Fruit fly (Drosophila melanogaster): ENCODE data around the gene CG42792.

Gene CG42792

dm6 chr2L:15903725-15904124, 38.5 kb upstream of the CG42792 start:
- no peak for TF ChIP-seq pan (optimal IDR thresholded peaks at IDR 0.05)
- no peak for TF ChIP-seq Dll (optimal IDR thresholded peaks at IDR 0.05)

- TF ChIP-seq CG8478 (optimal IDR thresholded peaks at IDR 0.05) (no peak), usp (GFP tag; optimal IDR thresholded peaks at IDR 0.05) (no peak), pan (optimal IDR thresholded peaks at IDR 0.05) (no peak)
Observed at dm6 chr2L:15902310-15902709, 37.0 kb upstream of the CG42792 start, which contains the start of gene CG31821. CG31821 (minus strand) TSS chr2L:15902410.

dm6 chr2L:15900424-15900823, 35.2 kb upstream of the CG42792 start, which contains the start of gene CG31823:
CG31823 (minus strand) TSS chr2L:15900524.
- TF ChIP-seq psq (optimal IDR thresholded peaks at IDR 0.05): no peak
- no peak for TF ChIP-seq Dll (optimal IDR thresholded peaks at IDR 0.05)
- TF ChIP-seq usp (GFP tag; optimal IDR thresholded peaks at IDR 0.05): no peak
- TF ChIP-seq pan (optimal IDR thresholded peaks at IDR 0.05): no peak
- no peak for TF ChIP-seq CG8478 (optimal IDR thresholded peaks at IDR 0.05)
- no peak for TF ChIP-seq EcR (GFP tag; optimal IDR thresholded peaks at IDR 0.05)

- TF ChIP-seq CG8478 (optimal IDR thresholded peaks at IDR 0.05) (no peak), Dll (optimal IDR thresholded peaks at IDR 0.05) (no peak), usp (GFP tag; optimal IDR thresholded peaks at IDR 0.05) (no peak), pan (optimal IDR thresholded peaks at IDR 0.05) (no peak), EcR (GFP tag; optimal IDR thresholded peaks at IDR 0.05) (no peak), psq (optimal IDR thresholded peaks at IDR 0.05) (no peak)
Observed at dm6 chr2L:15895154-15895553, 29.9 kb upstream of the CG42792 start, which contains the start of gene CG31735. CG31735 (plus strand) TSS chr2L:15895454.

dm6 chr2L:15893711-15894110, 28.4 kb upstream of the CG42792 start, which contains the start of gene Tep1:
Tep1 (minus strand) TSS chr2L:15893811.
- no peak for TF ChIP-seq Dll (optimal IDR thresholded peaks at IDR 0.05)
- no peak for TF ChIP-seq psq (optimal IDR thresholded peaks at IDR 0.05)
- TF ChIP-seq EcR (GFP tag; optimal IDR thresholded peaks at IDR 0.05): no peak
- TF ChIP-seq usp (GFP tag; optimal IDR thresholded peaks at IDR 0.05): no peak
- no peak for TF ChIP-seq CG8478 (optimal IDR thresholded peaks at IDR 0.05)

- no peak for TF ChIP-seq Dll (optimal IDR thresholded peaks at IDR 0.05)
- no peak for TF ChIP-seq CG8478 (optimal IDR thresholded peaks at IDR 0.05)
- no peak for TF ChIP-seq psq (optimal IDR thresholded peaks at IDR 0.05)
- no peak for TF ChIP-seq EcR (GFP tag; optimal IDR thresholded peaks at IDR 0.05)
- TF ChIP-seq usp (GFP tag; optimal IDR thresholded peaks at IDR 0.05): no peak
- no peak for TF ChIP-seq pan (optimal IDR thresholded peaks at IDR 0.05)
Observed at dm6 chr2L:15886187-15886586, 20.9 kb upstream of the CG42792 start.

- no peak for TF ChIP-seq pan (optimal IDR thresholded peaks at IDR 0.05)
- TF ChIP-seq usp (GFP tag; optimal IDR thresholded peaks at IDR 0.05): no peak
- no peak for TF ChIP-seq CG8478 (optimal IDR thresholded peaks at IDR 0.05)
- no peak for TF ChIP-seq Dll (optimal IDR thresholded peaks at IDR 0.05)
- no peak for TF ChIP-seq psq (optimal IDR thresholded peaks at IDR 0.05)
- TF ChIP-seq EcR (GFP tag; optimal IDR thresholded peaks at IDR 0.05): no peak
Observed at dm6 chr2L:15883090-15883489, 17.8 kb upstream of the CG42792 start, which contains the start of gene CG44475. CG44475 (minus strand) TSS chr2L:15883190.

dm6 chr2L:15880056-15880455, 14.8 kb upstream of the CG42792 start, which contains the start of gene CG7653:
CG7653 (minus strand) TSS chr2L:15880156.
- TF ChIP-seq usp (GFP tag; optimal IDR thresholded peaks at IDR 0.05): no peak
- no peak for TF ChIP-seq psq (optimal IDR thresholded peaks at IDR 0.05)
- TF ChIP-seq pan (optimal IDR thresholded peaks at IDR 0.05): no peak
- no peak for TF ChIP-seq Dll (optimal IDR thresholded peaks at IDR 0.05)
- no peak for TF ChIP-seq EcR (GFP tag; optimal IDR thresholded peaks at IDR 0.05)
- TF ChIP-seq CG8478 (optimal IDR thresholded peaks at IDR 0.05): no peak

- TF ChIP-seq psq (optimal IDR thresholded peaks at IDR 0.05) (no peak), Dll (optimal IDR thresholded peaks at IDR 0.05) (no peak), pan (optimal IDR thresholded peaks at IDR 0.05) (no peak), CG8478 (optimal IDR thresholded peaks at IDR 0.05) (no peak), EcR (GFP tag; optimal IDR thresholded peaks at IDR 0.05) (no peak), usp (GFP tag; optimal IDR thresholded peaks at IDR 0.05) (no peak)
Observed at dm6 chr2L:15853826-15854225, 11.4 kb downstream of the CG42792 start, which contains the start of gene Tektin-A. Tektin-A (plus strand) TSS chr2L:15854126.

- no peak for TF ChIP-seq CG8478 (optimal IDR thresholded peaks at IDR 0.05)
- TF ChIP-seq EcR (GFP tag; optimal IDR thresholded peaks at IDR 0.05): no peak
- TF ChIP-seq usp (GFP tag; optimal IDR thresholded peaks at IDR 0.05): no peak
- TF ChIP-seq Dll (optimal IDR thresholded peaks at IDR 0.05): no peak
- no peak for TF ChIP-seq pan (optimal IDR thresholded peaks at IDR 0.05)
- no peak for TF ChIP-seq psq (optimal IDR thresholded peaks at IDR 0.05)
Observed at dm6 chr2L:15852292-15852691, 13.0 kb downstream of the CG42792 start, which contains the start of gene CG13243. CG13243 (plus strand) TSS chr2L:15852592.

- TF ChIP-seq usp (GFP tag; optimal IDR thresholded peaks at IDR 0.05): no peak
- no peak for TF ChIP-seq Dll (optimal IDR thresholded peaks at IDR 0.05)
- no peak for TF ChIP-seq psq (optimal IDR thresholded peaks at IDR 0.05)
- no peak for TF ChIP-seq pan (optimal IDR thresholded peaks at IDR 0.05)
Observed at dm6 chr2L:15846600-15846999, 18.7 kb downstream of the CG42792 start.

dm6 chr2L:15835558-15835957, 29.7 kb downstream of the CG42792 start, which contains the start of gene CG18518:
CG18518 (minus strand) TSS chr2L:15835658.
- TF ChIP-seq pan (optimal IDR thresholded peaks at IDR 0.05) (no peak), usp (GFP tag; optimal IDR thresholded peaks at IDR 0.05) (no peak)

Data from whole organism.